Worm (Caenorhabditis elegans) whole organism, L3 larva: Measurements from ENCODE around the gene ZK105.1.

Experiments used
- ama-1 ChIP-seq: fragments of 150-350 bp; optimal IDR thresholded peaks from 2 replicates; lab custom pipeline; 2018
- ceh-16 ChIP-seq: sonication (generic microtip); optimal IDR thresholded peaks from 2 replicates; lab custom pipeline; 2017; ENCODE audit warnings: missing biosample characterization, missing genetic modification characterization
- ceh-28 ChIP-seq: fragments of 150-350 bp; optimal IDR thresholded peaks from 2 replicates; lab custom pipeline; 2014; ENCODE audit warnings: missing biosample characterization, missing genetic modification reagents, missing genetic modification characterization
- ceh-82 ChIP-seq: fragments of 150-350 bp; optimal IDR thresholded peaks from 2 replicates; lab custom pipeline; 2014; ENCODE audit warnings: missing biosample characterization, missing genetic modification characterization
- ceh-9 ChIP-seq: sonication (generic microtip); optimal IDR thresholded peaks from 2 replicates; lab custom pipeline; 2018; ENCODE audit warnings: missing biosample characterization, missing genetic modification characterization
- daf-12 ChIP-seq: fragments of 150-350 bp; optimal IDR thresholded peaks from 2 replicates; lab custom pipeline; 2014; ENCODE audit warnings: missing biosample characterization, missing genetic modification reagents, missing genetic modification characterization
- egl-27 ChIP-seq: sonication (generic microtip); optimal IDR thresholded peaks from 4 replicates; lab custom pipeline; 2017; ENCODE audit warnings: missing biosample characterization, missing genetic modification reagents, missing genetic modification characterization
- egl-5 ChIP-seq: fragments of 150-350 bp; optimal IDR thresholded peaks from 2 replicates; lab custom pipeline; 2017; ENCODE audit warnings: missing biosample characterization, missing genetic modification reagents, missing genetic modification characterization, inconsistent platforms
- elt-2 ChIP-seq: sonication (generic microtip); optimal IDR thresholded peaks from 2 replicates; lab custom pipeline; 2016; ENCODE audit warnings: missing genetic modification reagents, mild to moderate bottlenecking, missing genetic modification characterization, missing compliant biosample characterization
- elt-3 ChIP-seq, 3 experiments: fragments of 150-350 bp in 1 of 3; sonication (generic microtip) in 2 of 3; optimal IDR thresholded peaks; 2 replicates in 2 of 3; 4 replicates in 1 of 3; lab custom pipeline; 2014 to 2017; ENCODE audit warnings: missing biosample characterization in 3 of 3, missing genetic modification characterization in 3 of 3
- eor-1 ChIP-seq, 2 experiments: fragments of 150-350 bp; optimal IDR thresholded peaks; 2 replicates each; lab custom pipeline; 2014 to 2018; ENCODE audit warnings: missing biosample characterization in 2 of 2, missing genetic modification characterization in 2 of 2
- fkh-10 ChIP-seq: sonication (generic microtip); optimal IDR thresholded peaks from 2 replicates; lab custom pipeline; 2017; ENCODE audit warnings: missing biosample characterization, missing genetic modification reagents, missing genetic modification characterization
- fos-1 ChIP-seq: fragments of 150-350 bp; optimal IDR thresholded peaks from 2 replicates; lab custom pipeline; 2014; ENCODE audit warnings: missing biosample characterization, missing genetic modification characterization
- hmg-11 ChIP-seq: sonication (generic microtip); optimal IDR thresholded peaks from 2 replicates; lab custom pipeline; 2016; ENCODE audit warnings: missing genetic modification characterization, missing compliant biosample characterization
- lin-15B ChIP-seq: fragments of 150-350 bp; optimal IDR thresholded peaks from 2 replicates; lab custom pipeline; 2014; ENCODE audit warnings: missing biosample characterization, missing genetic modification characterization
- mdl-1 ChIP-seq: fragments of 150-350 bp; optimal IDR thresholded peaks from 2 replicates; lab custom pipeline; 2014; ENCODE audit warnings: missing biosample characterization, missing genetic modification characterization
- mml-1 ChIP-seq: fragments of 150-350 bp; sonication (generic microtip); optimal IDR thresholded peaks from 3 replicates; lab custom pipeline; 2014; ENCODE audit warnings: missing biosample characterization, missing genetic modification characterization
- nfya-1 ChIP-seq: sonication (generic microtip); optimal IDR thresholded peaks from 2 replicates; lab custom pipeline; 2017; ENCODE audit warnings: missing genetic modification characterization, mild to moderate bottlenecking, missing compliant biosample characterization, antibody characterized with exemption, moderate library complexity; ENCODE audit not compliant: insufficient read depth
- nhr-11 ChIP-seq: fragments of 150-350 bp; optimal IDR thresholded peaks from 2 replicates; lab custom pipeline; 2014; ENCODE audit warnings: missing biosample characterization, missing genetic modification characterization
- nhr-12 ChIP-seq: fragments of 150-350 bp; optimal IDR thresholded peaks from 2 replicates; lab custom pipeline; 2014; ENCODE audit warnings: missing biosample characterization, missing genetic modification characterization
- nhr-23 ChIP-seq: fragments of 150-350 bp; optimal IDR thresholded peaks from 2 replicates; lab custom pipeline; 2014; ENCODE audit warnings: missing biosample characterization, missing genetic modification reagents, missing genetic modification characterization
- nhr-237 ChIP-seq: fragments of 150-350 bp; optimal IDR thresholded peaks from 2 replicates; lab custom pipeline; 2014; ENCODE audit warnings: missing biosample characterization, missing genetic modification characterization
- nhr-25 ChIP-seq: sonication (generic microtip); optimal IDR thresholded peaks from 2 replicates; lab custom pipeline; 2017; ENCODE audit warnings: missing biosample characterization, missing genetic modification characterization
- nhr-28 ChIP-seq: fragments of 150-350 bp; optimal IDR thresholded peaks from 2 replicates; lab custom pipeline; 2014; ENCODE audit warnings: missing biosample characterization, missing genetic modification characterization
- nhr-43 ChIP-seq: sonication (generic microtip); optimal IDR thresholded peaks from 2 replicates; lab custom pipeline; 2016; ENCODE audit warnings: mild to moderate bottlenecking, missing genetic modification characterization, missing compliant biosample characterization; ENCODE audit not compliant: poor library complexity, severe bottlenecking
- nhr-76 ChIP-seq: fragments of 150-350 bp; sonication (generic microtip); optimal IDR thresholded peaks from 5 replicates; lab custom pipeline; 2014; ENCODE audit warnings: missing biosample characterization, missing genetic modification characterization
- nhr-77 ChIP-seq: fragments of 150-350 bp; optimal IDR thresholded peaks from 2 replicates; lab custom pipeline; 2014; ENCODE audit warnings: missing biosample characterization, missing genetic modification characterization
- pha-4 ChIP-seq: fragments of 150-350 bp; optimal IDR thresholded peaks from 2 replicates; lab custom pipeline; 2014; ENCODE audit warnings: missing biosample characterization, missing genetic modification reagents, missing genetic modification characterization
- pqm-1 ChIP-seq: fragments of 150-350 bp; optimal IDR thresholded peaks from 2 replicates; lab custom pipeline; 2017; ENCODE audit warnings: missing biosample characterization, missing genetic modification characterization, inconsistent platforms
- skn-1 ChIP-seq: fragments of 150-350 bp; optimal IDR thresholded peaks from 2 replicates; lab custom pipeline; 2014; ENCODE audit warnings: missing biosample characterization, missing genetic modification characterization
- snpc-4 ChIP-seq: fragments of 150-350 bp; optimal IDR thresholded peaks from 2 replicates; lab custom pipeline; 2014; ENCODE audit warnings: missing biosample characterization, missing genetic modification characterization
- unc-39 ChIP-seq: sonication (generic microtip); optimal IDR thresholded peaks from 4 replicates; lab custom pipeline; 2017; ENCODE audit warnings: missing biosample characterization, missing genetic modification characterization
- unc-62 ChIP-seq: fragments of 150-350 bp; sonication (generic microtip); optimal IDR thresholded peaks from 4 replicates; lab custom pipeline; 2014; ENCODE audit warnings: missing biosample characterization, missing genetic modification reagents, missing genetic modification characterization
- zag-1 ChIP-seq: fragments of 150-350 bp; optimal IDR thresholded peaks from 2 replicates; lab custom pipeline; 2014; ENCODE audit warnings: missing biosample characterization, missing genetic modification characterization
- ztf-11 ChIP-seq: fragments of 150-350 bp; optimal IDR thresholded peaks from 2 replicates; lab custom pipeline; 2014; ENCODE audit warnings: missing biosample characterization, missing genetic modification characterization

Gene ZK105.1

ce11 chrV:7735319-7735718 is 21.5 kb downstream of the ZK105.1 start, which contains the start of gene srr-10:
TSS of gene srr-10 (plus strand) at chrV:7735619.
- TF ChIP-seq elt-2 (tag; lab: Kevin White, UChicago) (no peak), nhr-237 (tag; lab: Kevin White, UChicago) (no peak), nhr-43 (tag; lab: Kevin White, UChicago) (no peak), snpc-4 (no peak), elt-3 (tag; optimal IDR thresholded peaks at IDR 0.05; lab: Kevin White, UChicago) (no peak), unc-62 (no peak), mdl-1 (no peak), nfya-1 (tag; lab: Kevin White, UChicago) (no peak)

DNA sequence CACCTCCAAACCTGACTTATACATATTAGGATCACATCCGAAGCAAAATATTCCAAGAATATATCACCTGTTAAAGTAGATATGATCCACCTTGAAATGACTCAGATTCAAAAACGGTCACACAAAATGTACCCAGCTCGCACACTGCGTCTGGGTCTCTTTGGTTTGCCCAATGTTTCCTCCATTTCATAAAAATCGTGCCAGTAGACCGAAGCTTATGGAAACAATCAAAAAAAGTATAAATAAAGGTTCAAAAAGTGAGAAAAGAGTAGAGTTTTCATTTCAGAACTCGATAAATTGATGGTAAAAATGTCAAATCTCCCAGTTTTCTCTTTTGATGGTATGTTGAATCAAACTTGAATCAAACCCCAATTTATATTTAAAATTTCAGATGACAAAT is 23.9 kb downstream of the ZK105.1 start, which contains the start of gene srr-9:
Gene srr-9, plus strand, starts transcription at position 301 of the 400 bp plus-strand sequence.
- TF ChIP-seq elt-3 (tag; optimal IDR thresholded peaks at IDR 0.05; lab: Kevin White, UChicago) = no peak

- TF ChIP-seq ceh-9 (tag; lab: Kevin White, UChicago) (no peak), nhr-11 (tag; lab: Kevin White, UChicago) (no peak), daf-12 (no peak), ceh-28 (no peak)
Observed at ce11 chrV:7739949-7740348, 26.2 kb downstream of the ZK105.1 start.

ce11 chrV:7741918-7742317 is 28.1 kb downstream of the ZK105.1 start:
- no peak for TF ChIP-seq ceh-28
- no peak for TF ChIP-seq unc-39 (tag; lab: Kevin White, UChicago)
- TF ChIP-seq ceh-82 (tag; lab: Kevin White, UChicago) = no peak
- TF ChIP-seq egl-5 (tag; lab: Kevin White, UChicago) = no peak

DNA sequence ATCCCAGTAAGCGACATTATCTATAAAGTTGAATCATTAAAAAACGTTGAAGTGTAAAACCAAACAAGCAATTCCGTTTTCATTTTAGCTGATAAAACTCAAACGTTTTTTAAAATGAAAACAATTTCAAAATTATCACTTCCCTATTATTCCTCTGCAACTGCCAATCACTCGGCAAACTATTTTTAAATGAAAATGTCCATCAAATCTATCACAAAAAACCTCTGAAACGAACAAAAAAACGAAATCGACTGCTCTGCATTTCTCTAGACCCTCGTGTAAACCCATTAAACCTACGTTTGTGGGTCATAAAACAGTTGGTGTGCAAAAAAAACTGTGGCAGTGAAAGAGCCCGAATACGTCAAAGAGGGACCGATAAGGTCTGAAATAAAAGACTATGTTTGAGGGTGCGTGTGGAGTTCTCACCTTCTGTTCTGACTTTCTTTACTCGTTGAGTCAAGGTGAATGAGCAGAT is 28.7 kb downstream of the ZK105.1 start, which contains the start of gene fbxl-5:
Gene fbxl-5, plus strand, starts transcription at position 425 of the 475 bp plus-strand sequence.
- no peak for TF ChIP-seq nfya-1 (tag; lab: Kevin White, UChicago)
- no peak for TF ChIP-seq zag-1 (tag; lab: Kevin White, UChicago)
- no peak for TF ChIP-seq egl-27 (tag; lab: Kevin White, UChicago)
- no peak for TF ChIP-seq mml-1
- TF ChIP-seq ama-1 (lab: Kevin White, UChicago) = no peak
- TF ChIP-seq ceh-28 = no peak

- TF ChIP-seq ceh-16 (tag; lab: Kevin White, UChicago) = no peak
- TF ChIP-seq elt-2 (tag; lab: Kevin White, UChicago) = peak; percentile 98
- TF ChIP-seq nhr-77 (tag; lab: Kevin White, UChicago) = no peak
Observed at ce11 chrV:7744068-7744467, 30.3 kb downstream of the ZK105.1 start.

ce11 chrV:7745386-7745785 is 31.6 kb downstream of the ZK105.1 start:
- TF ChIP-seq fos-1 (tag; lab: Kevin White, UChicago) (no peak), skn-1 (tag; lab: Kevin White, UChicago) (no peak), hmg-11 (tag; lab: Kevin White, UChicago) (no peak), pqm-1 (tag; lab: Kevin White, UChicago) (no peak), lin-15B (tag; lab: Kevin White, UChicago) (no peak), nhr-23 (tag; lab: Kevin White, UChicago) (no peak), mml-1 (no peak), ztf-11 (tag; lab: Kevin White, UChicago) (no peak), ama-1 (lab: Kevin White, UChicago) (no peak), ceh-9 (tag; lab: Kevin White, UChicago) (no peak), ceh-16 (tag; lab: Kevin White, UChicago) (no peak), nhr-12 (no peak), nhr-28 (tag; lab: Kevin White, UChicago) (no peak), nfya-1 (tag; lab: Kevin White, UChicago) (no peak), fkh-10 (no peak), nhr-25 (no peak), eor-1 (tag; optimal IDR thresholded peaks at IDR 0.05; lab: Kevin White, UChicago) (no peak), nhr-76 (tag; lab: Kevin White, UChicago) (no peak), pha-4 (no peak), mdl-1 (no peak)
